Worm (Caenorhabditis elegans) whole organism, young adult: ENCODE results near the gene strm-1.

Experiments used
- B0019.2 ChIP-seq: fragments of 200-800 bp; sonication (Bioruptor generic); conservative IDR thresholded peaks from 2 replicates; pipeline ENCODE4 v1.3.6; 2022; ENCODE audit warnings: missing genetic modification reagents, missing genetic modification characterization, missing compliant biosample characterization
- B0261.1 ChIP-seq: sonication (generic microtip); optimal IDR thresholded peaks from 2 replicates; lab custom pipeline; 2016; ENCODE audit warnings: mild to moderate bottlenecking, missing genetic modification characterization, moderate library complexity, missing compliant biosample characterization
- B0336.3 ChIP-seq: fragments of 200-800 bp; sonication (Bioruptor generic); IDR thresholded peaks from 2 replicates; pipeline ENCODE4 v1.3.6; 2022; ENCODE audit warnings: missing genetic modification characterization, missing compliant biosample characterization
- C06A6.2 ChIP-seq: fragments of 200-800 bp; sonication (Bioruptor generic); conservative IDR thresholded peaks from 2 replicates; pipeline ENCODE4 v1.3.6; 2022; ENCODE audit warnings: missing genetic modification characterization, missing compliant biosample characterization
- D2030.7 ChIP-seq: fragments of 200-800 bp; sonication (Bioruptor generic); IDR thresholded peaks from 2 replicates; pipeline ENCODE4 v1.3.6; 2022; ENCODE audit warnings: missing genetic modification reagents, missing genetic modification characterization, missing compliant biosample characterization
- F10E7.11 ChIP-seq: sonication (generic microtip); optimal IDR thresholded peaks from 2 replicates; lab custom pipeline; 2017; ENCODE audit warnings: mild to moderate bottlenecking, missing genetic modification characterization, moderate library complexity, missing compliant biosample characterization
- F37B4.10 ChIP-seq: fragments of 200-800 bp; sonication (Bioruptor generic); IDR thresholded peaks from 2 replicates; pipeline ENCODE4 v1.3.6; 2022; ENCODE audit warnings: missing genetic modification characterization, missing compliant biosample characterization
- F39B2.1 ChIP-seq: fragments of 200-800 bp; sonication (Bioruptor generic); IDR thresholded peaks from 2 replicates; pipeline ENCODE4 v1.3.6; 2022; ENCODE audit warnings: missing genetic modification reagents, missing genetic modification characterization, missing compliant biosample characterization
- F57A8.1 ChIP-seq: fragments of 200-800 bp; sonication (Bioruptor generic); optimal IDR thresholded peaks from 2 replicates; lab custom pipeline; 2018; ENCODE audit warnings: mild to moderate bottlenecking, missing genetic modification characterization, moderate library complexity, missing compliant biosample characterization
- K11D2.4 ChIP-seq: fragments of 200-800 bp; sonication (Bioruptor generic); IDR thresholded peaks from 2 replicates; pipeline ENCODE4 v1.3.6; 2022; ENCODE audit warnings: missing genetic modification reagents, missing genetic modification characterization, missing compliant biosample characterization
- Y53F4B.3 ChIP-seq: fragments of 200-800 bp; sonication (Bioruptor generic); IDR thresholded peaks from 2 replicates; pipeline ENCODE4 v1.3.6; 2022; ENCODE audit warnings: missing genetic modification reagents, missing genetic modification characterization, missing compliant biosample characterization
- Y95B8A.8 ChIP-seq: fragments of 200-800 bp; sonication (Bioruptor generic); IDR thresholded peaks from 2 replicates; pipeline ENCODE4 v1.3.6; 2022; ENCODE audit warnings: missing genetic modification reagents, missing genetic modification characterization, missing compliant biosample characterization
- ama-1 ChIP-seq, 3 experiments: fragments of 150-350 bp in 1 of 3; sonication (generic microtip) in 2 of 3; optimal IDR thresholded peaks; 2 replicates each; lab custom pipeline; 2014 to 2018; ENCODE audit warnings: missing biosample characterization in 2 of 3, missing genetic modification characterization in 2 of 3, missing genetic modification reagents in 2 of 3
- attf-5 ChIP-seq: fragments of 200-800 bp; sonication (Bioruptor generic); optimal IDR thresholded peaks from 2 replicates; lab custom pipeline; 2018; ENCODE audit warnings: mild to moderate bottlenecking, missing genetic modification characterization, missing compliant biosample characterization
- bed-1 ChIP-seq: fragments of 200-800 bp; sonication (Bioruptor generic); IDR thresholded peaks from 2 replicates; pipeline ENCODE4 v1.3.6; 2022; ENCODE audit warnings: missing genetic modification reagents, missing genetic modification characterization, missing compliant biosample characterization
- ceh-100 ChIP-seq: fragments of 200-800 bp; sonication (Bioruptor generic); IDR thresholded peaks from 2 replicates; pipeline ENCODE4 v1.3.6; 2022; ENCODE audit warnings: missing genetic modification reagents, missing genetic modification characterization, missing compliant biosample characterization
- ceh-91 ChIP-seq: fragments of 200-800 bp; sonication (Bioruptor generic); IDR thresholded peaks from 2 replicates; pipeline ENCODE4 v1.3.6; 2022; ENCODE audit warnings: missing genetic modification reagents, missing genetic modification characterization, missing compliant biosample characterization
- dpff-1 ChIP-seq: sonication (generic microtip); optimal IDR thresholded peaks from 2 replicates; lab custom pipeline; 2017; ENCODE audit warnings: mild to moderate bottlenecking, missing genetic modification characterization, missing compliant biosample characterization
- efl-1 ChIP-seq: fragments of 150-350 bp; optimal IDR thresholded peaks from 2 replicates; lab custom pipeline; 2014; ENCODE audit warnings: missing biosample characterization, missing genetic modification reagents, missing genetic modification characterization
- egl-44 ChIP-seq: fragments of 200-800 bp; sonication (Bioruptor generic); IDR thresholded peaks from 2 replicates; pipeline ENCODE4 v1.3.6; 2022; ENCODE audit warnings: missing genetic modification reagents, missing genetic modification characterization, missing compliant biosample characterization
- ets-4 ChIP-seq: fragments of 200-800 bp; sonication (Bioruptor generic); optimal IDR thresholded peaks from 2 replicates; lab custom pipeline; 2018; ENCODE audit warnings: mild to moderate bottlenecking, missing genetic modification characterization, missing compliant biosample characterization
- let-526 ChIP-seq: fragments of 200-800 bp; sonication (Bioruptor generic); IDR thresholded peaks from 2 replicates; pipeline ENCODE4 v1.3.6; 2022; ENCODE audit warnings: missing genetic modification reagents, missing genetic modification characterization, missing compliant biosample characterization
- lin-54 ChIP-seq: fragments of 200-800 bp; sonication (Bioruptor generic); optimal IDR thresholded peaks from 2 replicates; lab custom pipeline; 2018; ENCODE audit warnings: mild to moderate bottlenecking, missing genetic modification characterization, missing compliant biosample characterization
- lsy-27 ChIP-seq: sonication (generic microtip); optimal IDR thresholded peaks from 2 replicates; lab custom pipeline; 2017; ENCODE audit warnings: missing genetic modification characterization, mild to moderate bottlenecking, missing compliant biosample characterization, antibody characterized with exemption, missing genotype, borderline replicate concordance; ENCODE audit not compliant: insufficient read depth
- madf-3 ChIP-seq: fragments of 200-800 bp; sonication (Bioruptor generic); IDR thresholded peaks from 2 replicates; pipeline ENCODE4 v1.3.6; 2022; ENCODE audit warnings: missing genetic modification reagents, missing genetic modification characterization, missing compliant biosample characterization
- madf-6 ChIP-seq: fragments of 200-800 bp; sonication (Bioruptor generic); IDR thresholded peaks from 2 replicates; pipeline ENCODE4 v1.3.6; 2022; ENCODE audit warnings: missing genetic modification reagents, missing genetic modification characterization, missing compliant biosample characterization
- madf-8 ChIP-seq: fragments of 200-800 bp; sonication (Bioruptor generic); conservative IDR thresholded peaks from 2 replicates; pipeline ENCODE4 v1.3.6; 2022; ENCODE audit warnings: missing genetic modification reagents, missing genetic modification characterization, missing compliant biosample characterization
- mes-4 ChIP-seq: sonication (generic microtip); optimal IDR thresholded peaks from 2 replicates; lab custom pipeline; 2016; ENCODE audit warnings: missing genotype, missing genetic modification characterization, missing compliant biosample characterization
- mxl-1 ChIP-seq: sonication (generic microtip); optimal IDR thresholded peaks from 2 replicates; lab custom pipeline; 2016; ENCODE audit warnings: missing genetic modification characterization, missing compliant biosample characterization
- nfyb-1 ChIP-seq: fragments of 200-800 bp; sonication (Bioruptor generic); IDR thresholded peaks from 2 replicates; pipeline ENCODE4 v1.3.6; 2022; ENCODE audit warnings: missing genetic modification reagents, missing genetic modification characterization, missing compliant biosample characterization
- nhr-179 ChIP-seq: sonication (generic microtip); optimal IDR thresholded peaks from 2 replicates; lab custom pipeline; 2016; ENCODE audit warnings: mild to moderate bottlenecking, missing genetic modification characterization, missing compliant biosample characterization
- nhr-80 ChIP-seq: sonication (generic microtip); optimal IDR thresholded peaks from 2 replicates; lab custom pipeline; 2016; ENCODE audit warnings: missing genetic modification characterization, missing compliant biosample characterization
- pha-4 ChIP-seq: fragments of 150-350 bp; sonication (generic microtip); optimal IDR thresholded peaks from 2 replicates; lab custom pipeline; 2014; ENCODE audit warnings: missing biosample characterization, missing genetic modification reagents, missing genetic modification characterization
- sdz-38 ChIP-seq: sonication (generic microtip); optimal IDR thresholded peaks from 2 replicates; lab custom pipeline; 2016; ENCODE audit warnings: missing genotype, missing genetic modification characterization, missing compliant biosample characterization
- sea-2 ChIP-seq: fragments of 200-800 bp; sonication (Bioruptor generic); IDR thresholded peaks from 2 replicates; pipeline ENCODE4 v1.3.6; 2022; ENCODE audit warnings: missing genetic modification characterization, missing compliant biosample characterization
- snpc-1.1 ChIP-seq: sonication (generic microtip); optimal IDR thresholded peaks from 2 replicates; lab custom pipeline; 2017; ENCODE audit warnings: missing genetic modification characterization, mild to moderate bottlenecking, missing compliant biosample characterization, antibody characterized with exemption, moderate library complexity, missing genotype, missing genetic modification reagents; ENCODE audit not compliant: insufficient read depth
- tbp1 ChIP-seq: fragments of 200-800 bp; sonication (Bioruptor generic); optimal IDR thresholded peaks from 2 replicates; lab custom pipeline; 2018; ENCODE audit warnings: mild to moderate bottlenecking, missing genetic modification characterization, missing compliant biosample characterization
- unc-130 ChIP-seq: sonication (generic microtip); optimal IDR thresholded peaks from 2 replicates; lab custom pipeline; 2016; ENCODE audit warnings: missing genetic modification reagents, missing genetic modification characterization, missing compliant biosample characterization
- zfh-2 ChIP-seq: fragments of 200-800 bp; sonication (Bioruptor generic); conservative IDR thresholded peaks from 2 replicates; pipeline ENCODE4 v1.3.6; 2022; ENCODE audit warnings: missing genetic modification reagents, missing genetic modification characterization, missing compliant biosample characterization
- ztf-26 ChIP-seq: sonication (generic microtip); optimal IDR thresholded peaks from 2 replicates; lab custom pipeline; 2017; ENCODE audit warnings: missing genetic modification characterization, missing compliant biosample characterization
- ztf-28 ChIP-seq: fragments of 200-800 bp; sonication (Bioruptor generic); IDR thresholded peaks from 2 replicates; pipeline ENCODE4 v1.3.6; 2022; ENCODE audit warnings: missing genetic modification reagents, missing genetic modification characterization, missing compliant biosample characterization
- ztf-6 ChIP-seq: fragments of 200-800 bp; sonication (Bioruptor generic); IDR thresholded peaks from 2 replicates; pipeline ENCODE4 v1.3.6; 2022; ENCODE audit warnings: missing genetic modification reagents, missing genetic modification characterization, missing compliant biosample characterization

Gene strm-1

ce11 chrIII:2384364-2384763 lies 17.5 kb upstream of the strm-1 start:
- TF ChIP-seq F10E7.11 (tag; lab: Kevin White, UChicago) (no peak), efl-1 (no peak), ama-1 (optimal IDR thresholded peaks at IDR 0.05; lab: Kevin White, UChicago) (no peak), ama-1 (GFP tag; optimal IDR thresholded peaks at IDR 0.05; lab: Kevin White, UChicago) (no peak), lin-54 (GFP tag; lab: Kevin White, UChicago) (no peak), B0336.3 (GFP tag; lab: Robert Waterston, UW) (no peak), ztf-28 (GFP tag; lab: Robert Waterston, UW) (no peak), D2030.7 (GFP tag; lab: Robert Waterston, UW) (no peak), nfyb-1 (no peak), madf-8 (GFP tag; lab: Robert Waterston, UW) (no peak), dpff-1 (no peak), F57A8.1 (GFP tag; lab: Kevin White, UChicago) (no peak), ets-4 (GFP tag; lab: Kevin White, UChicago) (no peak), sdz-38 (no peak), madf-3 (GFP tag; lab: Robert Waterston, UW) (no peak), ztf-6 (GFP tag; lab: Robert Waterston, UW) (no peak), nhr-179 (tag; lab: Kevin White, UChicago) (no peak), ztf-26 (tag; lab: Kevin White, UChicago) (no peak), Y95B8A.8 (GFP tag; lab: Robert Waterston, UW) (no peak), unc-130 (GFP tag; lab: Kevin White, UChicago) (no peak), Y53F4B.3 (GFP tag; lab: Robert Waterston, UW) (no peak)

ce11 chrIII:2386483-2386882 lies 15.4 kb upstream of the strm-1 start, which contains the start of gene H14E04.3:
H14E04.3 (minus strand) TSS chrIII:2386583.
- TF ChIP-seq B0019.2 (GFP tag; lab: Robert Waterston, UW), result no peak
- TF ChIP-seq pha-4 (tag; lab: Kevin White, UChicago), result no peak
- no peak for TF ChIP-seq C06A6.2 (GFP tag; lab: Robert Waterston, UW)
- no peak for TF ChIP-seq bed-1 (GFP tag; lab: Robert Waterston, UW)
- TF ChIP-seq ceh-91 (GFP tag; lab: Robert Waterston, UW), result no peak
- TF ChIP-seq snpc-1.1 (tag; lab: Kevin White, UChicago), result no peak
- no peak for TF ChIP-seq K11D2.4 (GFP tag; lab: Robert Waterston, UW)
- no peak for TF ChIP-seq let-526 (GFP tag; lab: Robert Waterston, UW)
- TF ChIP-seq B0261.1 (tag; lab: Kevin White, UChicago), result no peak
- TF ChIP-seq zfh-2 (GFP tag; lab: Robert Waterston, UW), result no peak
- no peak for TF ChIP-seq sea-2 (GFP tag; lab: Robert Waterston, UW)
- TF ChIP-seq F39B2.1, result no peak

- TF ChIP-seq madf-6 (GFP tag; lab: Robert Waterston, UW) (no peak), ceh-100 (GFP tag; lab: Robert Waterston, UW) (no peak), lin-54 (GFP tag; lab: Kevin White, UChicago) (no peak), tbp1 (GFP tag; lab: Kevin White, UChicago) (no peak), madf-8 (GFP tag; lab: Robert Waterston, UW) (no peak), egl-44 (GFP tag; lab: Robert Waterston, UW) (no peak), nhr-80 (tag; lab: Kevin White, UChicago) (no peak), lsy-27 (tag; lab: Kevin White, UChicago) (no peak), attf-5 (no peak), F37B4.10 (GFP tag; lab: Robert Waterston, UW) (no peak), mes-4 (no peak), mxl-1 (tag; lab: Kevin White, UChicago) (no peak)
- TF ChIP-seq, all 124 proteins: peak for 0
Observed at ce11 chrIII:2391704-2392103, 10.2 kb upstream of the strm-1 start.
